Fruit fly (Drosophila melanogaster) whole organism, embryonic: ENCODE data around the gene AlaRS-m.

Experiments used
- Atf6 ChIP-seq: fragments of 200-800 bp; sonication (Bioruptor generic); IDR thresholded peaks from 2 replicates; pipeline ENCODE4 v1.3.6; 2022; ENCODE audit warnings: missing biosample characterization, missing genetic modification characterization
- Bgb ChIP-seq: fragments of 200-800 bp; sonication (Bioruptor generic); IDR thresholded peaks from 2 replicates; pipeline ENCODE4 v1.3.6; 2022; ENCODE audit warnings: missing biosample characterization, missing genetic modification characterization; ENCODE audit not compliant: partially characterized antibody
- CG10979 ChIP-seq: fragments of 200-800 bp; sonication (Bioruptor generic); optimal IDR thresholded peaks from 2 replicates; lab custom pipeline; 2018; ENCODE audit warnings: missing biosample characterization, mild to moderate bottlenecking, missing genetic modification characterization, moderate library complexity
- CG11247 ChIP-seq: fragments of 200-800 bp; sonication (Bioruptor generic); IDR thresholded peaks from 2 replicates; pipeline ENCODE4 v1.3.6; 2022; ENCODE audit warnings: missing biosample characterization, missing genetic modification characterization
- CG11696 ChIP-seq: fragments of 200-800 bp; sonication (Bioruptor generic); IDR thresholded peaks from 2 replicates; pipeline ENCODE4 v1.3.6; 2022; ENCODE audit warnings: missing biosample characterization, missing genetic modification characterization
- CG12071 ChIP-seq: fragments of 200-800 bp; sonication (Bioruptor generic); optimal IDR thresholded peaks from 3 replicates; lab custom pipeline; 2018; ENCODE audit warnings: missing biosample characterization, mild to moderate bottlenecking, missing genetic modification characterization
- CG12659 ChIP-seq: fragments of 200-800 bp; sonication (Bioruptor generic); optimal IDR thresholded peaks from 3 replicates; lab custom pipeline; 2017; ENCODE audit warnings: mild to moderate bottlenecking, missing biosample characterization, missing genetic modification reagents, missing genetic modification characterization
- CG14441 ChIP-seq: fragments of 200-800 bp; sonication (Bioruptor generic); IDR thresholded peaks from 2 replicates; pipeline ENCODE4 v1.3.6; 2022; ENCODE audit warnings: missing biosample characterization, missing genetic modification characterization
- CG17568 ChIP-seq: fragments of 200-800 bp; sonication (Bioruptor generic); optimal IDR thresholded peaks from 2 replicates; lab custom pipeline; 2018; ENCODE audit warnings: missing biosample characterization, mild to moderate bottlenecking, missing genetic modification characterization, moderate library complexity
- CG2120 ChIP-seq: fragments of 200-800 bp; sonication (Bioruptor generic); optimal IDR thresholded peaks from 3 replicates; lab custom pipeline; 2016; ENCODE audit warnings: missing biosample characterization, missing genetic modification characterization
- CG2712 ChIP-seq: fragments of 200-800 bp; optimal IDR thresholded peaks from 3 replicates; lab custom pipeline; 2019; ENCODE audit warnings: missing biosample characterization, mild to moderate bottlenecking, missing genetic modification characterization, moderate library complexity
- CG2889 ChIP-seq: fragments of 200-800 bp; sonication (Bioruptor generic); IDR thresholded peaks from 3 replicates; pipeline ENCODE4 v1.3.6; 2022; ENCODE audit warnings: missing biosample characterization, missing genetic modification characterization
- CG30403 ChIP-seq: fragments of 200-800 bp; sonication (Bioruptor generic); optimal IDR thresholded peaks from 3 replicates; lab custom pipeline; 2016; ENCODE audit warnings: missing biosample characterization, missing genetic modification characterization
- CG33213 ChIP-seq: fragments of 200-800 bp; sonication (Bioruptor generic); optimal IDR thresholded peaks from 3 replicates; lab custom pipeline; 2016; ENCODE audit warnings: missing biosample characterization, missing genetic modification characterization
- CG4424 ChIP-seq: fragments of 200-800 bp; sonication (Bioruptor generic); optimal IDR thresholded peaks from 3 replicates; lab custom pipeline; 2016; ENCODE audit warnings: missing biosample characterization, missing genetic modification characterization
- CG8089 ChIP-seq: fragments of 200-800 bp; sonication (Bioruptor generic); optimal IDR thresholded peaks from 3 replicates; lab custom pipeline; 2016; ENCODE audit warnings: missing biosample characterization, missing genetic modification characterization
- CG8765 ChIP-seq: fragments of 200-800 bp; sonication (Bioruptor generic); IDR thresholded peaks from 2 replicates; pipeline ENCODE4 v1.3.6; 2022; ENCODE audit warnings: missing biosample characterization, missing genetic modification characterization
- CG8944 ChIP-seq: fragments of 200-800 bp; sonication (Bioruptor generic); optimal IDR thresholded peaks from 3 replicates; lab custom pipeline; 2016; ENCODE audit warnings: missing biosample characterization, missing genetic modification characterization
- CG9797 ChIP-seq: fragments of 200-800 bp; sonication (Bioruptor generic); optimal IDR thresholded peaks from 3 replicates; lab custom pipeline; 2018; ENCODE audit warnings: missing biosample characterization, mild to moderate bottlenecking, missing genetic modification characterization
- CG9817 ChIP-seq: fragments of 200-800 bp; sonication (Bioruptor generic); optimal IDR thresholded peaks from 2 replicates; lab custom pipeline; 2018; ENCODE audit warnings: missing biosample characterization, mild to moderate bottlenecking, missing genetic modification characterization, moderate library complexity
- Chrac-16 ChIP-seq: fragments of 200-800 bp; sonication (Bioruptor generic); optimal IDR thresholded peaks from 3 replicates; lab custom pipeline; 2016; ENCODE audit warnings: missing biosample characterization, missing genetic modification characterization
- CoRest ChIP-seq: fragments of 200-800 bp; sonication (Bioruptor generic); optimal IDR thresholded peaks from 3 replicates; lab custom pipeline; 2018; ENCODE audit warnings: missing biosample characterization, mild to moderate bottlenecking, missing genetic modification characterization, moderate library complexity
- Dip3 ChIP-seq: fragments of 200-800 bp; sonication (Bioruptor generic); optimal IDR thresholded peaks from 3 replicates; lab custom pipeline; 2016; ENCODE audit warnings: missing biosample characterization, missing genetic modification characterization
- Hmr ChIP-seq: fragments of 200-800 bp; sonication (Bioruptor generic); optimal IDR thresholded peaks from 3 replicates; lab custom pipeline; 2017; ENCODE audit warnings: mild to moderate bottlenecking, missing biosample characterization, missing genetic modification reagents, missing genetic modification characterization
- Mrtf ChIP-seq: fragments of 200-800 bp; sonication (Bioruptor generic); IDR thresholded peaks from 3 replicates; pipeline ENCODE4 v1.3.6; 2022; ENCODE audit warnings: missing biosample characterization, missing genetic modification characterization
- Myb ChIP-seq: fragments of 200-800 bp; sonication (Bioruptor generic); optimal IDR thresholded peaks from 2 replicates; lab custom pipeline; 2016; ENCODE audit warnings: missing biosample characterization, missing genetic modification characterization
- NFAT ChIP-seq: fragments of 200-800 bp; sonication (Bioruptor generic); IDR thresholded peaks from 2 replicates; pipeline ENCODE4 v1.3.6; 2022; ENCODE audit warnings: missing biosample characterization, missing genetic modification characterization
- Poxn ChIP-seq: fragments of 200-800 bp; sonication (Bioruptor generic); IDR thresholded peaks from 2 replicates; pipeline ENCODE4 v1.3.6; 2022; ENCODE audit warnings: missing biosample characterization, missing genetic modification characterization
- bowl ChIP-seq: fragments of 200-800 bp; sonication (Bioruptor generic); IDR thresholded peaks from 2 replicates; pipeline ENCODE4 v1.3.6; 2022; ENCODE audit warnings: missing biosample characterization, missing genetic modification characterization
- dpn ChIP-seq, 2 experiments: fragments of 200-800 bp; sonication (Bioruptor generic); optimal IDR thresholded peaks; 3 replicates each; lab custom pipeline; 2016; ENCODE audit warnings: missing biosample characterization in 2 of 2, missing genetic modification characterization in 2 of 2
- ewg ChIP-seq: fragments of 200-800 bp; sonication (Bioruptor generic); optimal IDR thresholded peaks from 3 replicates; lab custom pipeline; 2017; ENCODE audit warnings: mild to moderate bottlenecking, missing biosample characterization, missing genetic modification reagents, missing genetic modification characterization
- fd3F ChIP-seq: fragments of 200-800 bp; sonication (Bioruptor generic); optimal IDR thresholded peaks from 2 replicates; lab custom pipeline; 2018; ENCODE audit warnings: missing biosample characterization, mild to moderate bottlenecking, missing genetic modification characterization, moderate library complexity
- fd64A ChIP-seq: fragments of 200-800 bp; sonication (Bioruptor generic); optimal IDR thresholded peaks from 3 replicates; lab custom pipeline; 2018; ENCODE audit warnings: missing biosample characterization, mild to moderate bottlenecking, missing genetic modification characterization
- grn ChIP-seq: fragments of 200-800 bp; sonication (Bioruptor generic); optimal IDR thresholded peaks from 3 replicates; lab custom pipeline; 2017; ENCODE audit warnings: missing biosample characterization, missing genetic modification characterization
- h ChIP-seq: fragments of >200 bp; optimal IDR thresholded peaks from 2 replicates; lab custom pipeline; 2017
- ham ChIP-seq: fragments of 200-800 bp; sonication (Bioruptor generic); IDR thresholded peaks from 2 replicates; pipeline ENCODE4 v1.3.6; 2022; ENCODE audit warnings: missing biosample characterization, missing genetic modification characterization
- insv ChIP-seq, 2 experiments: fragments of 200-800 bp; sonication (Bioruptor generic); optimal IDR thresholded peaks; 3 replicates each; lab custom pipeline; 2016 to 2018; ENCODE audit warnings: missing biosample characterization in 2 of 2, missing genetic modification characterization in 2 of 2
- jumu ChIP-seq: fragments of 200-800 bp; sonication (Bioruptor generic); optimal IDR thresholded peaks from 3 replicates; lab custom pipeline; 2016; ENCODE audit warnings: missing biosample characterization, missing genetic modification characterization
- lola ChIP-seq, 3 experiments: fragments of >200 bp in 2 of 3; fragments of 200-800 bp in 1 of 3; sonication (Bioruptor generic) in 1 of 3; optimal IDR thresholded peaks; 2 replicates each; lab custom pipeline; 2017 to 2019; ENCODE audit warnings: missing biosample characterization in 3 of 3, missing genetic modification characterization in 3 of 3, mild to moderate bottlenecking in 1 of 3, moderate library complexity in 1 of 3
- pnt ChIP-seq: fragments of 200-800 bp; sonication (Bioruptor generic); optimal IDR thresholded peaks from 3 replicates; lab custom pipeline; 2016; ENCODE audit warnings: missing biosample characterization, missing genetic modification characterization
- prd ChIP-seq, 3 experiments: fragments of >200 bp in 2 of 3; fragments of 200-800 bp in 1 of 3; sonication (Bioruptor generic) in 1 of 3; optimal IDR thresholded peaks in 2 of 3; IDR thresholded peaks in 1 of 3; 2 replicates in 2 of 3; 3 replicates in 1 of 3; pipeline versions ENCODE4 v1.3.6 to Lab custom; 2017 to 2022; ENCODE audit warnings: missing biosample characterization in 1 of 3, missing genetic modification characterization in 1 of 3
- sd ChIP-seq: fragments of 200-800 bp; sonication (Bioruptor generic); optimal IDR thresholded peaks from 3 replicates; lab custom pipeline; 2018; ENCODE audit warnings: missing biosample characterization, mild to moderate bottlenecking, missing genetic modification characterization, moderate library complexity
- tgo ChIP-seq: fragments of 200-800 bp; sonication (Bioruptor generic); IDR thresholded peaks from 3 replicates; pipeline ENCODE4 v1.3.6; 2022; ENCODE audit warnings: missing biosample characterization, missing genetic modification characterization
- tin ChIP-seq: fragments of 200-800 bp; sonication (Bioruptor generic); optimal IDR thresholded peaks from 3 replicates; lab custom pipeline; 2016; ENCODE audit warnings: missing biosample characterization, missing genetic modification characterization
- toy ChIP-seq: fragments of 200-800 bp; sonication (Bioruptor generic); IDR thresholded peaks from 2 replicates; pipeline ENCODE4 v1.3.6; 2022; ENCODE audit warnings: missing biosample characterization, missing genetic modification characterization
- ttk ChIP-seq: fragments of 200-800 bp; sonication (Bioruptor generic); IDR thresholded peaks from 2 replicates; pipeline ENCODE4 v2.1.2; 2022; ENCODE audit warnings: missing biosample characterization, missing genetic modification characterization
- unc-4 ChIP-seq: fragments of 200-800 bp; sonication (Bioruptor generic); IDR thresholded peaks from 2 replicates; pipeline ENCODE4 v1.3.6; 2022; ENCODE audit warnings: missing biosample characterization, missing genetic modification characterization; ENCODE audit not compliant: partially characterized antibody
- unpg ChIP-seq: fragments of 200-800 bp; sonication (Bioruptor generic); optimal IDR thresholded peaks from 3 replicates; lab custom pipeline; 2018; ENCODE audit warnings: missing biosample characterization, mild to moderate bottlenecking, missing genetic modification characterization, moderate library complexity
- yki ChIP-seq: fragments of >200 bp; optimal IDR thresholded peaks from 3 replicates; lab custom pipeline; 2018

Gene AlaRS-m

dm6 chr3L:5154917-5155613 lies 9.2 kb downstream of the AlaRS-m start (continued):
- peak; percentile 61 for TF ChIP-seq Chrac-16 (GFP tag; lab: Kevin White, UChicago)
- TF ChIP-seq CG8089 (GFP tag; lab: Kevin White, UChicago), result peak; percentile 54
- no peak; the same call in 1 of the 2 replicates for TF ChIP-seq ttk (GFP tag; lab: Robert Waterston, UW)
- TF ChIP-seq Myb, result peak; percentile 57
- TF ChIP-seq dpn (GFP tag; optimal IDR thresholded peaks at IDR 0.05; lab: Kevin White, UChicago), result peak; percentile 69 to 79
- no peak for TF ChIP-seq unpg (GFP tag; lab: Kevin White, UChicago)
- TF ChIP-seq jumu (GFP tag; lab: Kevin White, UChicago), result peak; percentile 68
- TF ChIP-seq Dip3 (GFP tag; lab: Kevin White, UChicago), result peak; percentile 59
- 0 out of 2 replicates have a peak, but pooled peaks have one; percentile 21 for TF ChIP-seq bowl (GFP tag; lab: Robert Waterston, UW)
- TF ChIP-seq ewg, result peak; percentile 42
- no peak for TF ChIP-seq lola (GFP tag; optimal IDR thresholded peaks at IDR 0.05; lab: Kevin White, UChicago)
- peak; percentile 88 for TF ChIP-seq tgo (GFP tag; lab: Robert Waterston, UW)
- TF ChIP-seq CG2712, result peak; percentile 60
- no peak; the same call in 1 of the 2 replicates for TF ChIP-seq NFAT (GFP tag; lab: Robert Waterston, UW)
- peak in 1 of 2 experiments; percentile 3 for TF ChIP-seq insv (GFP tag; optimal IDR thresholded peaks at IDR 0.05; lab: Kevin White, UChicago)
- peak; percentile 77 for TF ChIP-seq CG11247 (GFP tag; lab: Robert Waterston, UW)
- TF ChIP-seq CG10979, result peak; percentile 66
- peak; percentile 76 for TF ChIP-seq CG11696 (GFP tag; lab: Robert Waterston, UW)
- TF ChIP-seq CG17568 (GFP tag; lab: Kevin White, UChicago), result no peak
- no peak for TF ChIP-seq yki (lab: Kevin White, UChicago)
- peak; percentile 38 for TF ChIP-seq fd3F
- TF ChIP-seq Atf6, result peak; percentile 86
- peak; percentile 9 for TF ChIP-seq fd64A
- peak; percentile 70 for TF ChIP-seq tin (GFP tag; lab: Kevin White, UChicago)
- no peak for TF ChIP-seq h (lab: Kevin White, UChicago)
- peak; percentile 89 for TF ChIP-seq Hmr (GFP tag; lab: Kevin White, UChicago)
- TF ChIP-seq CG8944 (GFP tag; lab: Kevin White, UChicago), result peak; percentile 49
- TF ChIP-seq ham (GFP tag; lab: Robert Waterston, UW), result peak; percentile 67; the same call in 1 of the 2 replicates
- TF ChIP-seq CG8765, result peak; percentile 54; the same call in 1 of the 2 replicates
- TF ChIP-seq pnt (GFP tag; lab: Kevin White, UChicago), result peak; percentile 71
- TF ChIP-seq CoRest (tag; lab: Kevin White, UChicago), result peak; percentile 55
- TF ChIP-seq prd (optimal IDR thresholded peaks at IDR 0.05; lab: Kevin White, UChicago), result no peak
- no peak; the same call in 2 of the 3 replicates for TF ChIP-seq prd (GFP tag; IDR thresholded peaks at IDR 0.05; lab: Robert Waterston, UW)
- TF ChIP-seq grn (GFP tag; lab: Kevin White, UChicago), result peak; percentile 13
- TF ChIP-seq Bgb (GFP tag; lab: Robert Waterston, UW), result no peak
- no peak; the same call in 2 of the 3 replicates for TF ChIP-seq Mrtf (GFP tag; lab: Robert Waterston, UW)
- peak; percentile 65 for TF ChIP-seq CG4424
- TF ChIP-seq Poxn (GFP tag; lab: Robert Waterston, UW), result peak; percentile 58; the same call in 1 of the 2 replicates
- no peak for TF ChIP-seq unc-4
- peak; percentile 91 for TF ChIP-seq CG2120 (GFP tag; lab: Kevin White, UChicago)
- TF ChIP-seq CG12071, result peak; percentile 64
- TF ChIP-seq CG9797 (GFP tag; lab: Kevin White, UChicago), result no peak
- TF ChIP-seq CG12659 (GFP tag; lab: Kevin White, UChicago), result peak; percentile 73
- peak; percentile 66 for TF ChIP-seq CG9817 (tag; lab: Kevin White, UChicago)
- peak; percentile 59 for TF ChIP-seq toy (GFP tag; lab: Robert Waterston, UW)
- TF ChIP-seq sd (tag; lab: Kevin White, UChicago), result no peak
- TF ChIP-seq CG33213 (GFP tag; lab: Kevin White, UChicago), result peak; percentile 63
- TF ChIP-seq CG30403 (GFP tag; lab: Kevin White, UChicago), result peak; percentile 81
- TF ChIP-seq CG2889 (GFP tag; lab: Robert Waterston, UW), result no peak; the same call in 2 of the 3 replicates
- peak; percentile 85 for TF ChIP-seq CG14441 (GFP tag; lab: Robert Waterston, UW)
